Worm (Caenorhabditis elegans) whole organism, early embryonic: Measurements from ENCODE around the gene cct-5.

Experiments
- B0310.2 ChIP-seq: sonication (generic microtip); optimal IDR thresholded peaks from 2 replicates; lab custom pipeline; 2016; ENCODE audit warnings: mild to moderate bottlenecking, missing genetic modification characterization, missing compliant biosample characterization
- F13C5.2 ChIP-seq: sonication (generic microtip); optimal IDR thresholded peaks from 2 replicates; lab custom pipeline; 2017; ENCODE audit warnings: mild to moderate bottlenecking, missing genetic modification characterization, inconsistent platforms, missing compliant biosample characterization
- aly-1 ChIP-seq: sonication (generic microtip); optimal IDR thresholded peaks from 2 replicates; lab custom pipeline; 2016; ENCODE audit warnings: missing genetic modification characterization, missing compliant biosample characterization
- ama-1 ChIP-seq: fragments of 150-350 bp; optimal IDR thresholded peaks from 2 replicates; lab custom pipeline; 2014
- ceh-13 ChIP-seq: fragments of 200-800 bp; sonication (Bioruptor generic); optimal IDR thresholded peaks from 2 replicates; lab custom pipeline; 2018; ENCODE audit warnings: mild to moderate bottlenecking, missing genetic modification characterization, missing compliant biosample characterization
- ceh-36 ChIP-seq: sonication (generic microtip); optimal IDR thresholded peaks from 2 replicates; lab custom pipeline; 2016; ENCODE audit warnings: missing genetic modification characterization, inconsistent platforms, missing compliant biosample characterization
- flt-1 ChIP-seq: fragments of 200-800 bp; sonication (Bioruptor generic); IDR thresholded peaks from 2 replicates; pipeline ENCODE4 v1.3.6; 2022; ENCODE audit warnings: missing genetic modification characterization, missing compliant biosample characterization
- hmbx-1 ChIP-seq: sonication (generic microtip); optimal IDR thresholded peaks from 2 replicates; lab custom pipeline; 2016; ENCODE audit warnings: mild to moderate bottlenecking, missing genetic modification characterization, missing compliant biosample characterization
- hmg-4 ChIP-seq: fragments of 200-800 bp; sonication (Bioruptor generic); optimal IDR thresholded peaks from 2 replicates; lab custom pipeline; 2018; ENCODE audit warnings: mild to moderate bottlenecking, missing genetic modification characterization, missing compliant biosample characterization
- hnd-1 ChIP-seq: sonication (generic microtip); optimal IDR thresholded peaks from 2 replicates; lab custom pipeline; 2016; ENCODE audit warnings: missing genetic modification characterization, missing compliant biosample characterization
- scrt-1 ChIP-seq: fragments of 200-800 bp; sonication (Bioruptor generic); IDR thresholded peaks from 2 replicates; pipeline ENCODE4 v1.3.6; 2022; ENCODE audit warnings: missing genetic modification characterization, missing compliant biosample characterization
- sea-1 ChIP-seq: fragments of 200-800 bp; sonication (Bioruptor generic); conservative IDR thresholded peaks from 2 replicates; pipeline ENCODE4 v1.3.6; 2022; ENCODE audit warnings: missing genetic modification characterization, missing compliant biosample characterization
- tbx-11 ChIP-seq: fragments of 200-800 bp; sonication (Bioruptor generic); IDR thresholded peaks from 2 replicates; pipeline ENCODE4 v1.3.6; 2022; ENCODE audit warnings: missing genetic modification characterization, missing compliant biosample characterization
- tra-4 ChIP-seq: sonication (generic microtip); optimal IDR thresholded peaks from 2 replicates; lab custom pipeline; 2017; ENCODE audit warnings: missing genetic modification characterization, missing compliant biosample characterization

ce11 chrIII:4456579-4456978, 51.3 kb downstream of the cct-5 start:
- TF ChIP-seq ama-1 (lab: Kevin White, UChicago), result no peak
- TF ChIP-seq sea-1 (GFP tag; lab: Robert Waterston, UW), result no peak
- no peak for TF ChIP-seq flt-1 (GFP tag; lab: Robert Waterston, UW)
- no peak for TF ChIP-seq scrt-1 (GFP tag; lab: Robert Waterston, UW)
- no peak for TF ChIP-seq hnd-1
- no peak for TF ChIP-seq aly-1 (tag; lab: Kevin White, UChicago)
- TF ChIP-seq F13C5.2 (tag; lab: Kevin White, UChicago), result no peak
- TF ChIP-seq ceh-36 (tag; lab: Kevin White, UChicago), result no peak
- TF ChIP-seq hmbx-1 (tag; lab: Kevin White, UChicago), result no peak
- no peak for TF ChIP-seq ceh-13 (GFP tag; lab: Kevin White, UChicago)
- TF ChIP-seq B0310.2, result no peak
- no peak for TF ChIP-seq hmg-4 (GFP tag; lab: Kevin White, UChicago)
- no peak for TF ChIP-seq tra-4
- TF ChIP-seq tbx-11 (GFP tag; lab: Robert Waterston, UW), result no peak
